Fruit fly (Drosophila melanogaster) whole organism, embryonic: ENCODE data around the gene CG43901.

Source experiments
- Ada2b ChIP-seq: fragments of 200-800 bp; sonication (Bioruptor generic); IDR thresholded peaks from 2 replicates; pipeline ENCODE4 v1.3.6; 2022; ENCODE audit warnings: missing biosample characterization, missing genetic modification characterization
- Blimp-1 ChIP-seq: fragments of 200-800 bp; sonication (Bioruptor generic); optimal IDR thresholded peaks from 3 replicates; lab custom pipeline; 2018; ENCODE audit warnings: missing biosample characterization, missing genetic modification characterization, mild to moderate bottlenecking, moderate library complexity, missing genetic modification reagents
- CG10267 ChIP-seq: fragments of 200-800 bp; sonication (Bioruptor generic); optimal IDR thresholded peaks from 2 replicates; lab custom pipeline; 2018; ENCODE audit warnings: missing biosample characterization, mild to moderate bottlenecking, missing genetic modification characterization, moderate library complexity
- CG11456 ChIP-seq: fragments of 200-800 bp; sonication (Bioruptor generic); IDR thresholded peaks from 3 replicates; pipeline ENCODE4 v1.3.6; 2022; ENCODE audit warnings: missing biosample characterization, missing genetic modification characterization
- CG12155 ChIP-seq: fragments of 200-800 bp; sonication (Bioruptor generic); optimal IDR thresholded peaks from 3 replicates; lab custom pipeline; 2016; ENCODE audit warnings: missing biosample characterization, missing genetic modification characterization
- CG12236 ChIP-seq: fragments of 200-800 bp; sonication (Bioruptor generic); optimal IDR thresholded peaks from 2 replicates; lab custom pipeline; 2016; ENCODE audit warnings: missing biosample characterization, missing genetic modification characterization
- CG13775 ChIP-seq: fragments of 200-800 bp; sonication (Bioruptor generic); optimal IDR thresholded peaks from 3 replicates; lab custom pipeline; 2017; ENCODE audit warnings: missing biosample characterization, mild to moderate bottlenecking, missing genetic modification characterization
- CG14014 ChIP-seq: fragments of 200-800 bp; sonication (Bioruptor generic); IDR thresholded peaks from 2 replicates; pipeline ENCODE4 v1.3.6; 2022; ENCODE audit warnings: missing biosample characterization, missing genetic modification characterization
- CG15601 ChIP-seq: fragments of 200-800 bp; sonication (Bioruptor generic); optimal IDR thresholded peaks from 3 replicates; lab custom pipeline; 2019; ENCODE audit warnings: missing biosample characterization, mild to moderate bottlenecking, missing genetic modification characterization, moderate library complexity
- CG17328 ChIP-seq: fragments of 200-800 bp; sonication (Bioruptor generic); IDR thresholded peaks from 2 replicates; pipeline ENCODE4 v1.3.6; 2022; ENCODE audit warnings: missing biosample characterization, missing genetic modification characterization
- CG17912 ChIP-seq: fragments of 200-800 bp; sonication (Bioruptor generic); optimal IDR thresholded peaks from 2 replicates; lab custom pipeline; 2018; ENCODE audit warnings: missing biosample characterization, mild to moderate bottlenecking, missing genetic modification characterization
- CG34224 ChIP-seq: fragments of 200-800 bp; sonication (Bioruptor generic); IDR thresholded peaks from 3 replicates; pipeline ENCODE4 v1.3.6; 2022; ENCODE audit warnings: missing biosample characterization, missing genetic modification characterization; ENCODE audit not compliant: partially characterized antibody
- CG4328 ChIP-seq: fragments of 200-800 bp; sonication (Bioruptor generic); optimal IDR thresholded peaks from 3 replicates; lab custom pipeline; 2017; ENCODE audit warnings: missing biosample characterization, missing genetic modification reagents, missing genetic modification characterization
- CG8089 ChIP-seq: fragments of 200-800 bp; sonication (Bioruptor generic); optimal IDR thresholded peaks from 3 replicates; lab custom pipeline; 2016; ENCODE audit warnings: missing biosample characterization, missing genetic modification characterization
- CG8924 ChIP-seq: fragments of 200-800 bp; optimal IDR thresholded peaks from 3 replicates; lab custom pipeline; 2019; ENCODE audit warnings: missing biosample characterization, mild to moderate bottlenecking, missing genetic modification characterization, moderate library complexity
- CG9609 ChIP-seq: fragments of 200-800 bp; sonication (Bioruptor generic); optimal IDR thresholded peaks from 3 replicates; lab custom pipeline; 2016; ENCODE audit warnings: missing biosample characterization, missing genetic modification characterization
- CG9876 ChIP-seq: fragments of 200-800 bp; sonication (Bioruptor generic); optimal IDR thresholded peaks from 2 replicates; lab custom pipeline; 2016; ENCODE audit warnings: missing biosample characterization, missing genetic modification characterization
- Camta ChIP-seq: fragments of 200-800 bp; sonication (Bioruptor generic); optimal IDR thresholded peaks from 2 replicates; lab custom pipeline; 2016; ENCODE audit warnings: missing biosample characterization, missing genetic modification characterization
- Dek ChIP-seq: fragments of 200-800 bp; sonication (Bioruptor generic); optimal IDR thresholded peaks from 3 replicates; lab custom pipeline; 2019; ENCODE audit warnings: missing biosample characterization, mild to moderate bottlenecking, missing genetic modification characterization, moderate library complexity
- Dfd ChIP-seq, 2 experiments: fragments of >200 bp; optimal IDR thresholded peaks; 2 replicates each; lab custom pipeline; 2017; ENCODE audit warnings: missing biosample characterization in 2 of 2, missing genetic modification characterization in 2 of 2
- Hey ChIP-seq: fragments of 200-800 bp; sonication (Bioruptor generic); optimal IDR thresholded peaks from 3 replicates; lab custom pipeline; 2018; ENCODE audit warnings: missing biosample characterization, mild to moderate bottlenecking, missing genetic modification characterization
- Jarid2 ChIP-seq: fragments of 200-800 bp; sonication (Bioruptor generic); optimal IDR thresholded peaks from 3 replicates; lab custom pipeline; 2017; ENCODE audit warnings: mild to moderate bottlenecking, missing biosample characterization, missing genetic modification reagents, missing genetic modification characterization
- Kr ChIP-seq: fragments of 200-800 bp; sonication (Bioruptor generic); optimal IDR thresholded peaks from 2 replicates; lab custom pipeline; 2017; ENCODE audit warnings: missing biosample characterization, mild to moderate bottlenecking, missing genetic modification characterization
- Mad ChIP-seq: fragments of 200-800 bp; sonication (Bioruptor generic); optimal IDR thresholded peaks from 2 replicates; lab custom pipeline; 2016; ENCODE audit warnings: missing biosample characterization, missing genetic modification characterization
- Oaz ChIP-seq: fragments of 200-800 bp; sonication (Bioruptor generic); IDR thresholded peaks from 2 replicates; pipeline ENCODE4 v1.3.6; 2022; ENCODE audit warnings: missing biosample characterization, missing genetic modification characterization
- Sin3A ChIP-seq: fragments of >200 bp; optimal IDR thresholded peaks from 2 replicates; lab custom pipeline; 2018
- Sox100B ChIP-seq: fragments of 200-800 bp; sonication (Bioruptor generic); optimal IDR thresholded peaks from 3 replicates; lab custom pipeline; 2018; ENCODE audit warnings: missing biosample characterization, mild to moderate bottlenecking, missing genetic modification characterization
- Ssrp ChIP-seq: fragments of 200-800 bp; sonication (Bioruptor generic); optimal IDR thresholded peaks from 2 replicates; lab custom pipeline; 2018; ENCODE audit warnings: missing biosample characterization, mild to moderate bottlenecking, missing genetic modification characterization, moderate library complexity
- TFAM ChIP-seq: fragments of 200-800 bp; sonication (Bioruptor generic); optimal IDR thresholded peaks from 2 replicates; lab custom pipeline; 2017; ENCODE audit warnings: missing biosample characterization, missing genetic modification characterization, inconsistent platforms
- abd-A ChIP-seq: fragments of 200-800 bp; sonication (Bioruptor generic); optimal IDR thresholded peaks from 3 replicates; lab custom pipeline; 2019; ENCODE audit warnings: missing biosample characterization, mild to moderate bottlenecking, missing genetic modification characterization, moderate library complexity
- bbx ChIP-seq: fragments of 200-800 bp; sonication (Bioruptor generic); IDR thresholded peaks from 2 replicates; pipeline ENCODE4 v1.3.6; 2022; ENCODE audit warnings: missing biosample characterization, missing genetic modification characterization; ENCODE audit not compliant: partially characterized antibody
- cas ChIP-seq: fragments of 200-800 bp; sonication (Bioruptor generic); IDR thresholded peaks from 2 replicates; pipeline ENCODE4 v1.3.6; 2022; ENCODE audit warnings: missing biosample characterization, missing genetic modification characterization
- chinmo ChIP-seq: fragments of 200-800 bp; sonication (Bioruptor generic); IDR thresholded peaks from 4 replicates; pipeline ENCODE4 v1.3.6; 2022; ENCODE audit warnings: missing biosample characterization, missing genetic modification characterization; ENCODE audit not compliant: partially characterized antibody
- ci ChIP-seq: fragments of 200-800 bp; sonication (Bioruptor generic); IDR thresholded peaks from 3 replicates; pipeline ENCODE4 v1.3.6; 2022; ENCODE audit warnings: missing biosample characterization, missing genetic modification characterization
- danr ChIP-seq: fragments of 200-800 bp; sonication (Bioruptor generic); IDR thresholded peaks from 2 replicates; pipeline ENCODE4 v1.3.6; 2022; ENCODE audit warnings: missing biosample characterization, missing genetic modification characterization
- dimm ChIP-seq: fragments of 200-800 bp; sonication (Bioruptor generic); IDR thresholded peaks from 2 replicates; pipeline ENCODE4 v1.3.6; 2022; ENCODE audit warnings: missing biosample characterization, missing genetic modification characterization
- gce ChIP-seq: fragments of 200-800 bp; sonication (Bioruptor generic); IDR thresholded peaks from 3 replicates; pipeline ENCODE4 v1.3.6; 2022; ENCODE audit warnings: missing biosample characterization, missing genetic modification characterization
- hbn ChIP-seq: fragments of 200-800 bp; sonication (Bioruptor generic); IDR thresholded peaks from 2 replicates; pipeline ENCODE4 v1.3.6; 2022; ENCODE audit warnings: missing biosample characterization, missing genetic modification characterization; ENCODE audit not compliant: partially characterized antibody
- hkb ChIP-seq, 2 experiments: fragments of 200-800 bp in 1 of 2; fragments of >200 bp in 1 of 2; sonication (Bioruptor generic) in 1 of 2; IDR thresholded peaks in 1 of 2; optimal IDR thresholded peaks in 1 of 2; 2 replicates each; pipeline versions ENCODE4 v1.3.6 to Lab custom; 2017 to 2022; ENCODE audit warnings: missing biosample characterization in 1 of 2, missing genetic modification characterization in 1 of 2
- lov ChIP-seq, 2 experiments: fragments of 200-800 bp in 1 of 2; fragments of >200 bp in 1 of 2; sonication (Bioruptor generic) in 1 of 2; IDR thresholded peaks in 1 of 2; optimal IDR thresholded peaks in 1 of 2; 2 replicates in 1 of 2; 3 replicates in 1 of 2; pipeline versions ENCODE4 v1.3.6 to Lab custom; 2017 to 2022; ENCODE audit warnings: missing biosample characterization in 1 of 2, missing genetic modification characterization in 1 of 2
- nmo ChIP-seq: fragments of 200-800 bp; sonication (Bioruptor generic); optimal IDR thresholded peaks from 2 replicates; lab custom pipeline; 2018; ENCODE audit warnings: missing biosample characterization, mild to moderate bottlenecking, missing genetic modification characterization, moderate library complexity
- odd ChIP-seq: fragments of 200-800 bp; sonication (Bioruptor generic); optimal IDR thresholded peaks from 2 replicates; lab custom pipeline; 2017; ENCODE audit warnings: missing biosample characterization, mild to moderate bottlenecking, missing genetic modification characterization
- pb ChIP-seq: fragments of 200-800 bp; sonication (Bioruptor generic); optimal IDR thresholded peaks from 3 replicates; lab custom pipeline; 2016; ENCODE audit warnings: missing biosample characterization, missing genetic modification characterization
- pum ChIP-seq: fragments of 200-800 bp; sonication (Bioruptor generic); optimal IDR thresholded peaks from 2 replicates; lab custom pipeline; 2016; ENCODE audit warnings: missing biosample characterization, missing genetic modification characterization
- salm ChIP-seq: fragments of 200-800 bp; sonication (Bioruptor generic); optimal IDR thresholded peaks from 2 replicates; lab custom pipeline; 2018; ENCODE audit warnings: missing biosample characterization, mild to moderate bottlenecking, missing genetic modification characterization
- sens ChIP-seq: fragments of 200-800 bp; sonication (Bioruptor generic); peaks from one replicate; lab custom pipeline; 2016; ENCODE audit warnings: missing biosample characterization, missing genetic modification characterization
- sens-2 ChIP-seq: fragments of 200-800 bp; sonication (Bioruptor generic); IDR thresholded peaks from 2 replicates; pipeline ENCODE4 v1.3.6; 2022; ENCODE audit warnings: missing biosample characterization, missing genetic modification characterization
- slp2 ChIP-seq: fragments of 200-800 bp; sonication (Bioruptor generic); optimal IDR thresholded peaks from 2 replicates; lab custom pipeline; 2016; ENCODE audit warnings: missing biosample characterization, missing genetic modification characterization
- trem ChIP-seq: fragments of 200-800 bp; optimal IDR thresholded peaks from 3 replicates; lab custom pipeline; 2019; ENCODE audit warnings: missing biosample characterization, mild to moderate bottlenecking, missing genetic modification characterization, moderate library complexity
- wor ChIP-seq: fragments of 200-800 bp; sonication (Bioruptor generic); IDR thresholded peaks from 2 replicates; pipeline ENCODE4 v1.3.6; 2022; ENCODE audit warnings: missing biosample characterization, missing genetic modification characterization
- zen2 ChIP-seq: fragments of 200-800 bp; sonication (Bioruptor generic); IDR thresholded peaks from 3 replicates; pipeline ENCODE4 v1.3.6; 2022; ENCODE audit warnings: missing biosample characterization, missing genetic modification characterization; ENCODE audit not compliant: partially characterized antibody

The CG43901 gene

DNA sequence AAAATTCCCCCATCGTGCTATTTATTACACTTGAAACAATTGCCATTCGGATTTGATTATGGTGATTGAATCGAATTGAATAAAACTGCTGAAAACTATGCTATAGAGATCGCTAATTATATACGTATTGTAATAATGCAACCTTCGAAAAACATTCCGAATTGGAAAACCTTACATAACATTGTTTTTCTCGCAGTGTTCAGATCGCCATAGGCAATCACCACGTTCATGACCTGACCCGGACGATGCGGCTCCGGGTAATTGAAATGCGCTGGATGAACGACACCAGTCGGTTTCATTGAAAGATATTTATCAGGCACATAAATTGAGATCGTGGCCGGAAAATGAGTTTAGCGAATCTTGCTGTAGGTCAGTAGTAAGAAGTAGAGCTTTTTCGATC, 22.8 kb upstream of the CG43901 start (continued):
- TF ChIP-seq CG12155 (GFP tag; lab: Kevin White, UChicago) (no peak), hbn (GFP tag; lab: Robert Waterston, UW) (no peak), TFAM (GFP tag; lab: Kevin White, UChicago) (no peak), Blimp-1 (GFP tag; lab: Kevin White, UChicago) (peak; percentile 25), pb (GFP tag; lab: Kevin White, UChicago) (no peak), hkb (optimal IDR thresholded peaks at IDR 0.05; lab: Kevin White, UChicago) (no peak), hkb (GFP tag; IDR thresholded peaks at IDR 0.05; lab: Robert Waterston, UW) (no peak), chinmo (GFP tag; lab: Robert Waterston, UW) (no peak), zen2 (GFP tag; lab: Robert Waterston, UW) (no peak), sens (GFP tag; lab: Kevin White, UChicago) (peak; percentile 59), CG10267 (tag; lab: Kevin White, UChicago) (no peak), Kr (no peak), Ssrp (tag; lab: Kevin White, UChicago) (no peak), CG13775 (GFP tag; lab: Kevin White, UChicago) (no peak), gce (GFP tag; lab: Robert Waterston, UW) (no peak), Sox100B (GFP tag; lab: Kevin White, UChicago) (no peak), ci (GFP tag; lab: Robert Waterston, UW) (no peak), bbx (GFP tag; lab: Robert Waterston, UW) (no peak), Dfd (GFP tag; optimal IDR thresholded peaks at IDR 0.05; lab: Kevin White, UChicago) (no peak), CG9876 (GFP tag; lab: Kevin White, UChicago) (no peak), CG11456 (GFP tag; lab: Robert Waterston, UW) (no peak), cas (GFP tag; lab: Robert Waterston, UW) (no peak), CG8924 (tag; lab: Kevin White, UChicago) (no peak), CG17912 (no peak), CG12236 (GFP tag; lab: Kevin White, UChicago) (no peak), odd (GFP tag; lab: Kevin White, UChicago) (no peak), Sin3A (lab: Kevin White, UChicago) (no peak), sens-2 (GFP tag; lab: Robert Waterston, UW) (no peak), slp2 (GFP tag; lab: Kevin White, UChicago) (no peak), dimm (GFP tag; lab: Robert Waterston, UW) (no peak), Ada2b (0 out of 2 replicates have a peak, but pooled peaks have one; percentile 8), lov (optimal IDR thresholded peaks at IDR 0.05; lab: Kevin White, UChicago) (no peak), lov (GFP tag; IDR thresholded peaks at IDR 0.05; lab: Robert Waterston, UW) (no peak), Dek (tag; lab: Kevin White, UChicago) (no peak), trem (tag; lab: Kevin White, UChicago) (no peak), danr (GFP tag; lab: Robert Waterston, UW) (no peak), Camta (GFP tag; lab: Kevin White, UChicago) (no peak), Oaz (GFP tag; lab: Robert Waterston, UW) (no peak), Hey (tag; lab: Kevin White, UChicago) (no peak), Jarid2 (no peak), abd-A (tag; lab: Kevin White, UChicago) (no peak), CG34224 (GFP tag; lab: Robert Waterston, UW) (no peak), pum (GFP tag; lab: Kevin White, UChicago) (no peak), wor (GFP tag; lab: Robert Waterston, UW) (no peak), nmo (no peak), Mad (no peak), CG9609 (GFP tag; lab: Kevin White, UChicago) (peak; percentile 4), salm (tag; lab: Kevin White, UChicago) (no peak), CG8089 (GFP tag; lab: Kevin White, UChicago) (no peak), CG14014 (GFP tag; lab: Robert Waterston, UW) (no peak), CG4328 (GFP tag; lab: Kevin White, UChicago) (no peak), CG15601 (tag; lab: Kevin White, UChicago) (no peak), CG17328 (GFP tag; lab: Robert Waterston, UW) (0 out of 2 replicates have a peak, but pooled peaks have one; percentile 33)
